Worm (Caenorhabditis elegans) whole organism, early embryonic: ENCODE measurements around the gene C01B10.6.

Source experiments
- ama-1 ChIP-seq: fragments of 150-350 bp; optimal IDR thresholded peaks from 2 replicates; lab custom pipeline; 2014
- ceh-13 ChIP-seq: fragments of 200-800 bp; sonication (Bioruptor generic); optimal IDR thresholded peaks from 2 replicates; lab custom pipeline; 2018; ENCODE audit warnings: mild to moderate bottlenecking, missing genetic modification characterization, missing compliant biosample characterization
- flt-1 ChIP-seq: fragments of 200-800 bp; sonication (Bioruptor generic); IDR thresholded peaks from 2 replicates; pipeline ENCODE4 v1.3.6; 2022; ENCODE audit warnings: missing genetic modification characterization, missing compliant biosample characterization
- hmbx-1 ChIP-seq: sonication (generic microtip); optimal IDR thresholded peaks from 2 replicates; lab custom pipeline; 2016; ENCODE audit warnings: mild to moderate bottlenecking, missing genetic modification characterization, missing compliant biosample characterization
- hmg-4 ChIP-seq: fragments of 200-800 bp; sonication (Bioruptor generic); optimal IDR thresholded peaks from 2 replicates; lab custom pipeline; 2018; ENCODE audit warnings: mild to moderate bottlenecking, missing genetic modification characterization, missing compliant biosample characterization
- pes-1 ChIP-seq: fragments of 200-800 bp; sonication (Bioruptor generic); IDR thresholded peaks from 2 replicates; pipeline ENCODE4 v1.3.6; 2022; ENCODE audit warnings: missing genetic modification reagents, missing genetic modification characterization, missing compliant biosample characterization
- sea-1 ChIP-seq: fragments of 200-800 bp; sonication (Bioruptor generic); conservative IDR thresholded peaks from 2 replicates; pipeline ENCODE4 v1.3.6; 2022; ENCODE audit warnings: missing genetic modification characterization, missing compliant biosample characterization
- tbx-11 ChIP-seq: fragments of 200-800 bp; sonication (Bioruptor generic); IDR thresholded peaks from 2 replicates; pipeline ENCODE4 v1.3.6; 2022; ENCODE audit warnings: missing genetic modification characterization, missing compliant biosample characterization
- tra-4 ChIP-seq: sonication (generic microtip); optimal IDR thresholded peaks from 2 replicates; lab custom pipeline; 2017; ENCODE audit warnings: missing genetic modification characterization, missing compliant biosample characterization

DNA sequence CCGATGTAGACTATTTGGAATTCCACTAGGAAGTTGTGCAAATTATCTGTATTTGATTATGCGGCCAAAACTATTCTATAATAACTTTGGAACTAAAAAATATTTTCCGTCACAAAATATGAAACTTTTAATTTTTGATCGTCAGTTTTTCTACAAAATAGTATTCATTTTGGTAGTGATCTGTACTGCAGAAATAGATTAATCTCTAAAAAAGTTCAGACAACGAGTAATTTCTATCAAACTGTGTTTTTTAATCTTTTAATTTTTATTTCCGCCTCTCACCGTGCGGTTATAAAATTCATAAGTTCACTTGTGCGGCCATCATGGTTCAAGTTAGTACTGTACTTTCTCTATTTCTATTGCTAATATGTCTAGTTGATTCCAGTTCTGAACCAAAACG, 1.7 kb upstream of the C01B10.6 start, which contains the start of gene C01B10.7:
- TF ChIP-seq hmg-4 (no peak), pes-1 (no peak), flt-1 (GFP tag; lab: Robert Waterston, UW) (no peak), tra-4 (tag; lab: Kevin White, UChicago) (no peak), ceh-13 (GFP tag; lab: Kevin White, UChicago) (no peak), ama-1 (lab: Kevin White, UChicago) (no peak), tbx-11 (GFP tag; lab: Robert Waterston, UW) (no peak), hmbx-1 (no peak), sea-1 (GFP tag; lab: Robert Waterston, UW) (no peak)
